Fruit fly (Drosophila melanogaster) whole organism, pupa: ENCODE results near the gene out.
A peak's percentile ranks its signal among the peaks of the same experiment; 100 is the strongest.

Experiments used
- CG10348 ChIP-seq: fragments of 200-800 bp; sonication (Bioruptor generic); IDR thresholded peaks from 2 replicates; pipeline ENCODE4 v1.3.6; 2022; ENCODE audit warnings: missing biosample characterization, missing genetic modification characterization
- CG12605 ChIP-seq: fragments of 200-800 bp; sonication (Bioruptor generic); IDR thresholded peaks from 2 replicates; pipeline ENCODE4 v1.3.6; 2022; ENCODE audit warnings: missing biosample characterization, missing genetic modification characterization
- CG13204 ChIP-seq: fragments of 200-800 bp; sonication (Bioruptor generic); optimal IDR thresholded peaks from 2 replicates; lab custom pipeline; 2018; ENCODE audit warnings: missing biosample characterization, mild to moderate bottlenecking, missing genetic modification characterization, moderate library complexity
- CG14655 ChIP-seq: fragments of 200-800 bp; sonication (Bioruptor generic); optimal IDR thresholded peaks from 3 replicates; lab custom pipeline; 2017; ENCODE audit warnings: mild to moderate bottlenecking, missing biosample characterization, missing genetic modification reagents, missing genetic modification characterization
- CG15710 ChIP-seq: fragments of 200-800 bp; sonication (Bioruptor generic); optimal IDR thresholded peaks from 2 replicates; lab custom pipeline; 2018; ENCODE audit warnings: missing biosample characterization, mild to moderate bottlenecking, missing genetic modification characterization, moderate library complexity
- CG17806 ChIP-seq: fragments of 200-800 bp; sonication (Bioruptor generic); optimal IDR thresholded peaks from 2 replicates; lab custom pipeline; 2018; ENCODE audit warnings: missing biosample characterization, mild to moderate bottlenecking, missing genetic modification characterization, moderate library complexity
- CG32121 ChIP-seq: fragments of 200-800 bp; sonication (Bioruptor generic); IDR thresholded peaks from 2 replicates; pipeline ENCODE4 v1.3.6; 2022; ENCODE audit warnings: missing biosample characterization, missing genetic modification characterization
- CG34367 ChIP-seq: fragments of 200-800 bp; sonication (Bioruptor generic); optimal IDR thresholded peaks from 2 replicates; lab custom pipeline; 2018; ENCODE audit warnings: missing biosample characterization, mild to moderate bottlenecking, missing genetic modification characterization
- CG4496 ChIP-seq: fragments of 200-800 bp; sonication (Bioruptor generic); IDR thresholded peaks from 3 replicates; pipeline ENCODE4 v1.3.6; 2022; ENCODE audit warnings: missing biosample characterization, missing genetic modification characterization
- CG8159 ChIP-seq: fragments of 200-800 bp; sonication (Bioruptor generic); optimal IDR thresholded peaks from 3 replicates; lab custom pipeline; 2018; ENCODE audit warnings: missing biosample characterization, mild to moderate bottlenecking, missing genetic modification characterization, moderate library complexity
- CG8301 ChIP-seq: fragments of 200-800 bp; sonication (Bioruptor generic); optimal IDR thresholded peaks from 2 replicates; lab custom pipeline; 2018; ENCODE audit warnings: missing biosample characterization, mild to moderate bottlenecking, missing genetic modification characterization
- CG9948 ChIP-seq: fragments of 200-800 bp; sonication (Bioruptor generic); optimal IDR thresholded peaks from 2 replicates; lab custom pipeline; 2018; ENCODE audit warnings: missing biosample characterization, mild to moderate bottlenecking, missing genetic modification characterization, moderate library complexity
- D1 ChIP-seq: fragments of 200-800 bp; sonication (Bioruptor generic); optimal IDR thresholded peaks from 2 replicates; lab custom pipeline; 2018; ENCODE audit warnings: missing biosample characterization, mild to moderate bottlenecking, missing genetic modification characterization, moderate library complexity
- EcR ChIP-seq: fragments of 200-800 bp; sonication (Bioruptor generic); optimal IDR thresholded peaks from 3 replicates; lab custom pipeline; 2019; ENCODE audit warnings: missing biosample characterization, missing genetic modification characterization, mild to moderate bottlenecking, moderate library complexity, missing genetic modification reagents
- Ets98B ChIP-seq: fragments of 200-800 bp; sonication (Bioruptor generic); IDR thresholded peaks from 2 replicates; pipeline ENCODE4 v1.3.6; 2022; ENCODE audit warnings: missing biosample characterization, missing genetic modification characterization
- Pif1A ChIP-seq: fragments of 200-800 bp; sonication (Bioruptor generic); optimal IDR thresholded peaks from 3 replicates; lab custom pipeline; 2016; ENCODE audit warnings: missing biosample characterization, missing genetic modification characterization
- Pif1B ChIP-seq: fragments of 200-800 bp; sonication (Bioruptor generic); optimal IDR thresholded peaks from 3 replicates; lab custom pipeline; 2016; ENCODE audit warnings: missing biosample characterization, missing genetic modification characterization
- Snoo ChIP-seq: fragments of 200-800 bp; sonication (Bioruptor generic); optimal IDR thresholded peaks from 3 replicates; lab custom pipeline; 2017; ENCODE audit warnings: missing biosample characterization, mild to moderate bottlenecking, missing genetic modification characterization, inconsistent platforms
- fd96Ca ChIP-seq: fragments of 200-800 bp; sonication (Bioruptor generic); IDR thresholded peaks from 3 replicates; pipeline ENCODE4 v1.3.6; 2022; ENCODE audit warnings: missing biosample characterization, missing genetic modification characterization
- gl ChIP-seq: fragments of 200-800 bp; sonication (Bioruptor generic); optimal IDR thresholded peaks from 2 replicates; lab custom pipeline; 2018; ENCODE audit warnings: missing biosample characterization, mild to moderate bottlenecking, missing genetic modification characterization
- rn ChIP-seq: fragments of 200-800 bp; sonication (Bioruptor generic); IDR thresholded peaks from 2 replicates; pipeline ENCODE4 v1.3.6; 2022; ENCODE audit warnings: missing biosample characterization, missing genetic modification characterization

The out gene

dm6 chrX:19299367-19299766 is 22.5 kb downstream of the out start:
- no peak for TF ChIP-seq D1
- TF ChIP-seq CG10348 (GFP tag; lab: Robert Waterston, UW) = no peak
- no peak for TF ChIP-seq Pif1A (GFP tag; lab: Kevin White, UChicago)
- no peak for TF ChIP-seq Ets98B (GFP tag; lab: Robert Waterston, UW)
- TF ChIP-seq gl (tag; lab: Kevin White, UChicago) = no peak
- TF ChIP-seq CG8159 (tag; lab: Kevin White, UChicago) = no peak
- no peak; the same call in 1 of the 2 replicates for TF ChIP-seq CG12605 (GFP tag; lab: Robert Waterston, UW)
- TF ChIP-seq CG32121 (GFP tag; lab: Robert Waterston, UW) = no peak
- TF ChIP-seq Pif1B (GFP tag; lab: Kevin White, UChicago) = no peak
- TF ChIP-seq CG17806 (tag; lab: Kevin White, UChicago) = no peak

- TF ChIP-seq EcR (GFP tag; lab: Kevin White, UChicago) (peak; percentile 84), CG15710 (tag; lab: Kevin White, UChicago) (peak; percentile 50), CG8159 (tag; lab: Kevin White, UChicago) (peak; percentile 60), CG17806 (tag; lab: Kevin White, UChicago) (peak; percentile 53), rn (GFP tag; lab: Robert Waterston, UW) (no peak), CG8301 (tag; lab: Kevin White, UChicago) (peak; percentile 60), Ets98B (GFP tag; lab: Robert Waterston, UW) (peak; percentile 52; the same call in 1 of the 2 replicates), Snoo (tag; lab: Kevin White, UChicago) (no peak), Pif1B (GFP tag; lab: Kevin White, UChicago) (peak; percentile 53), fd96Ca (no peak), CG14655 (GFP tag; lab: Kevin White, UChicago) (peak; percentile 39), CG9948 (tag; lab: Kevin White, UChicago) (peak; percentile 42), CG4496 (GFP tag; lab: Robert Waterston, UW) (peak; percentile 86), CG12605 (GFP tag; lab: Robert Waterston, UW) (peak; percentile 43; the same call in 1 of the 2 replicates), CG10348 (GFP tag; lab: Robert Waterston, UW) (no peak), CG32121 (GFP tag; lab: Robert Waterston, UW) (peak; percentile 48; the same call in 1 of the 2 replicates), CG34367 (tag; lab: Kevin White, UChicago) (peak; percentile 28), gl (tag; lab: Kevin White, UChicago) (no peak), D1 (peak; percentile 23), Pif1A (GFP tag; lab: Kevin White, UChicago) (peak; percentile 37), CG13204 (GFP tag; lab: Kevin White, UChicago) (no peak)
Measured at dm6 chrX:19298785-19299114, 23.2 kb downstream of the out start.

- TF ChIP-seq gl (tag; lab: Kevin White, UChicago) = peak; percentile 95
- peak; percentile 99 for TF ChIP-seq CG9948 (tag; lab: Kevin White, UChicago)
- TF ChIP-seq CG17806 (tag; lab: Kevin White, UChicago) = peak; percentile 96
- TF ChIP-seq CG15710 (tag; lab: Kevin White, UChicago) = peak; percentile 98
- TF ChIP-seq Pif1A (GFP tag; lab: Kevin White, UChicago) = peak; percentile 98
- TF ChIP-seq CG12605 (GFP tag; lab: Robert Waterston, UW) = peak; percentile 91
- peak; percentile 92 for TF ChIP-seq Ets98B (GFP tag; lab: Robert Waterston, UW)
- TF ChIP-seq CG32121 (GFP tag; lab: Robert Waterston, UW) = peak; percentile 95
- TF ChIP-seq CG8301 (tag; lab: Kevin White, UChicago) = peak; percentile 98
- peak; percentile 85 for TF ChIP-seq rn (GFP tag; lab: Robert Waterston, UW)
- peak; percentile 97 for TF ChIP-seq CG4496 (GFP tag; lab: Robert Waterston, UW)
- TF ChIP-seq CG10348 (GFP tag; lab: Robert Waterston, UW) = peak; percentile 91
- TF ChIP-seq Snoo (tag; lab: Kevin White, UChicago) = peak; percentile 98
- TF ChIP-seq fd96Ca = peak; percentile 97
- TF ChIP-seq Pif1B (GFP tag; lab: Kevin White, UChicago) = peak; percentile 98
- TF ChIP-seq CG34367 (tag; lab: Kevin White, UChicago) = peak; percentile 96
- TF ChIP-seq CG13204 (GFP tag; lab: Kevin White, UChicago) = peak; percentile 98
- peak; percentile 99 for TF ChIP-seq CG8159 (tag; lab: Kevin White, UChicago)
- peak; percentile 38 for TF ChIP-seq EcR (GFP tag; lab: Kevin White, UChicago)
- peak; percentile 97 for TF ChIP-seq D1
- TF ChIP-seq CG14655 (GFP tag; lab: Kevin White, UChicago) = peak; percentile 99
Measured at dm6 chrX:19297899-19298784, 23.8 kb downstream of the out start, which contains the start of gene CG8034. TSS of gene CG8034 (minus strand) at chrX:19298162.

- TF ChIP-seq fd96Ca (no peak), EcR (GFP tag; lab: Kevin White, UChicago) (peak; percentile 64)
Measured at dm6 chrX:19295831-19296423, 26.0 kb downstream of the out start.

dm6 chrX:19294953-19295352 is 27.0 kb downstream of the out start:
- no peak for TF ChIP-seq gl (tag; lab: Kevin White, UChicago)
- no peak for TF ChIP-seq CG14655 (GFP tag; lab: Kevin White, UChicago)
- TF ChIP-seq rn (GFP tag; lab: Robert Waterston, UW) = no peak
- no peak for TF ChIP-seq Ets98B (GFP tag; lab: Robert Waterston, UW)
- TF ChIP-seq CG8301 (tag; lab: Kevin White, UChicago) = no peak
- TF ChIP-seq CG13204 (GFP tag; lab: Kevin White, UChicago) = no peak
- TF ChIP-seq D1 = no peak
- TF ChIP-seq CG4496 (GFP tag; lab: Robert Waterston, UW) = no peak
- no peak for TF ChIP-seq CG32121 (GFP tag; lab: Robert Waterston, UW)
- TF ChIP-seq CG10348 (GFP tag; lab: Robert Waterston, UW) = no peak
- no peak for TF ChIP-seq Pif1A (GFP tag; lab: Kevin White, UChicago)
- no peak for TF ChIP-seq CG9948 (tag; lab: Kevin White, UChicago)
- TF ChIP-seq EcR (GFP tag; lab: Kevin White, UChicago) = no peak
